Worm (Caenorhabditis elegans) whole organism, mixed stage, embryonic: ENCODE results near the gene dohh-1.

Source experiments
- M03D4.4 ChIP-seq: sonication (generic microtip); optimal IDR thresholded peaks from 2 replicates; lab custom pipeline; 2017; ENCODE audit warnings: mild to moderate bottlenecking, missing genetic modification characterization, missing compliant biosample characterization
- bed-3 ChIP-seq: fragments of 200-800 bp; sonication (Bioruptor generic); optimal IDR thresholded peaks from 3 replicates; lab custom pipeline; 2018; ENCODE audit warnings: mild to moderate bottlenecking, missing genetic modification characterization, moderate library complexity, missing compliant biosample characterization
- blmp-1 ChIP-seq: fragments of 150-350 bp; optimal IDR thresholded peaks from 2 replicates; lab custom pipeline; 2014; ENCODE audit warnings: missing biosample characterization, missing genetic modification characterization
- ceh-83 ChIP-seq: fragments of 200-800 bp; sonication (Bioruptor generic); optimal IDR thresholded peaks from 2 replicates; lab custom pipeline; 2018; ENCODE audit warnings: mild to moderate bottlenecking, missing genetic modification characterization, missing compliant biosample characterization
- ces-1 ChIP-seq: fragments of 150-350 bp; optimal IDR thresholded peaks from 2 replicates; lab custom pipeline; 2014; ENCODE audit warnings: missing biosample characterization, missing genetic modification reagents, missing genetic modification characterization
- cnd-1 ChIP-seq: fragments of 200-800 bp; sonication (Bioruptor generic); optimal IDR thresholded peaks from 2 replicates; lab custom pipeline; 2018; ENCODE audit warnings: mild to moderate bottlenecking, missing genetic modification characterization, missing compliant biosample characterization
- drap-1 ChIP-seq: fragments of 200-800 bp; sonication (Bioruptor generic); optimal IDR thresholded peaks from 3 replicates; lab custom pipeline; 2018; ENCODE audit warnings: mild to moderate bottlenecking, missing genetic modification characterization, missing compliant biosample characterization
- elt-1 ChIP-seq: sonication (generic microtip); optimal IDR thresholded peaks from 2 replicates; lab custom pipeline; 2017; ENCODE audit warnings: missing genetic modification characterization, mild to moderate bottlenecking, missing compliant biosample characterization, antibody characterized with exemption, moderate library complexity, borderline replicate concordance; ENCODE audit not compliant: insufficient read depth
- elt-3 ChIP-seq: fragments of 150-350 bp; optimal IDR thresholded peaks from 2 replicates; lab custom pipeline; 2014; ENCODE audit warnings: missing biosample characterization, missing genetic modification characterization
- flh-1 ChIP-seq: fragments of 200-800 bp; sonication (Bioruptor generic); optimal IDR thresholded peaks from 2 replicates; lab custom pipeline; 2018; ENCODE audit warnings: mild to moderate bottlenecking, missing genetic modification characterization, moderate library complexity, missing compliant biosample characterization
- ham-2 ChIP-seq: fragments of 200-800 bp; sonication (Bioruptor generic); optimal IDR thresholded peaks from 2 replicates; lab custom pipeline; 2018; ENCODE audit warnings: mild to moderate bottlenecking, missing genetic modification characterization, missing compliant biosample characterization
- lin-13 ChIP-seq: fragments of 150-350 bp; optimal IDR thresholded peaks from 2 replicates; lab custom pipeline; 2014; ENCODE audit warnings: missing biosample characterization, missing genetic modification characterization
- lin-32 ChIP-seq: fragments of 200-800 bp; sonication (Bioruptor generic); optimal IDR thresholded peaks from 2 replicates; lab custom pipeline; 2018; ENCODE audit warnings: mild to moderate bottlenecking, missing genetic modification characterization, missing compliant biosample characterization
- lsy-2 ChIP-seq: fragments of 150-350 bp; optimal IDR thresholded peaks from 2 replicates; lab custom pipeline; 2014; ENCODE audit warnings: missing biosample characterization, missing genetic modification characterization
- mep-1 ChIP-seq: fragments of 150-350 bp; optimal IDR thresholded peaks from 2 replicates; lab custom pipeline; 2017; ENCODE audit warnings: missing biosample characterization, missing genetic modification reagents, missing genetic modification characterization, inconsistent platforms
- mls-2 ChIP-seq: sonication (generic microtip); optimal IDR thresholded peaks from 2 replicates; lab custom pipeline; 2016; ENCODE audit warnings: mild to moderate bottlenecking, missing genetic modification characterization, moderate library complexity, missing compliant biosample characterization
- nhr-12 ChIP-seq: fragments of 150-350 bp; optimal IDR thresholded peaks from 2 replicates; lab custom pipeline; 2014; ENCODE audit warnings: missing biosample characterization, missing genetic modification characterization
- nhr-2 ChIP-seq: fragments of 150-350 bp; optimal IDR thresholded peaks from 2 replicates; lab custom pipeline; 2014; ENCODE audit warnings: missing biosample characterization, missing genetic modification characterization
- nhr-237 ChIP-seq: fragments of 150-350 bp; optimal IDR thresholded peaks from 2 replicates; lab custom pipeline; 2014; ENCODE audit warnings: missing biosample characterization, missing genetic modification characterization
- nhr-28 ChIP-seq: fragments of 150-350 bp; optimal IDR thresholded peaks from 2 replicates; lab custom pipeline; 2014; ENCODE audit warnings: missing biosample characterization, missing genetic modification characterization
- pha-4 ChIP-seq: fragments of 150-350 bp; optimal IDR thresholded peaks from 2 replicates; lab custom pipeline; 2018; ENCODE audit warnings: missing biosample characterization, missing genetic modification reagents, missing genetic modification characterization
- sem-2 ChIP-seq: fragments of 200-800 bp; sonication (Bioruptor generic); optimal IDR thresholded peaks from 2 replicates; lab custom pipeline; 2018; ENCODE audit warnings: mild to moderate bottlenecking, missing genetic modification characterization, missing compliant biosample characterization
- snpc-4 ChIP-seq: fragments of 150-350 bp; optimal IDR thresholded peaks from 2 replicates; lab custom pipeline; 2014; ENCODE audit warnings: missing biosample characterization, missing genetic modification characterization
- sptf-1 ChIP-seq: sonication (generic microtip); optimal IDR thresholded peaks from 2 replicates; lab custom pipeline; 2017; ENCODE audit warnings: mild to moderate bottlenecking, missing genetic modification characterization, moderate library complexity, missing compliant biosample characterization
- unc-120 ChIP-seq: sonication (generic microtip); optimal IDR thresholded peaks from 2 replicates; lab custom pipeline; 2017; ENCODE audit warnings: missing genetic modification characterization, missing compliant biosample characterization; ENCODE audit not compliant: poor library complexity, severe bottlenecking
- unc-39 ChIP-seq: fragments of 150-350 bp; optimal IDR thresholded peaks from 2 replicates; lab custom pipeline; 2014; ENCODE audit warnings: missing biosample characterization, missing genetic modification characterization
- unc-62 ChIP-seq: fragments of 150-350 bp; optimal IDR thresholded peaks from 2 replicates; lab custom pipeline; 2014; ENCODE audit warnings: missing biosample characterization, missing genetic modification reagents, missing genetic modification characterization
- zip-8 ChIP-seq: fragments of 150-350 bp; optimal IDR thresholded peaks from 2 replicates; lab custom pipeline; 2014; ENCODE audit warnings: missing biosample characterization, missing genetic modification characterization
- ztf-11 ChIP-seq: fragments of 150-350 bp; optimal IDR thresholded peaks from 2 replicates; lab custom pipeline; 2014; ENCODE audit warnings: missing biosample characterization, missing genetic modification characterization

Gene dohh-1

DNA sequence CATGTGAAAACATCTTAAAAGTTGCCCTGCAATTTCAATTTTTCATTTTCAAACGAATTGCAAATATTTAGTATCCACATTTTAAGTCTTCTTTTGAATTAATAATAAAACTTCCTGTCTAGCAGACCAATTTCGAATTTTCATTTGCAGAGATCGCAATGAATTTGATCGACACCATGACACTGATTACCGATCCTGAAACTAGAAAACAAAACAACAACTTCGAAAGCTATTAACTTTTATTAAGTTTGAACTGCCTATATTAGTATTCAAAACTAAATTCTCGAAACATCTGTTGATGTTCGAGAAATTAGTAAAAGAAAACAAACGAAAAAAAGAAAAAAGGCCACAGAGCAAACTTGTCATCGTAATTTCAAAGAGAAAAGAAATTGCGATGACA is 5.6 kb upstream of the dohh-1 start:
- TF ChIP-seq lsy-2 (no peak), mls-2 (no peak), elt-3 (no peak), ceh-83 (GFP tag; lab: Kevin White, UChicago) (no peak), unc-62 (GFP tag; lab: Kevin White, UChicago) (no peak), flh-1 (GFP tag; lab: Kevin White, UChicago) (no peak), nhr-237 (tag; lab: Kevin White, UChicago) (no peak), drap-1 (GFP tag; lab: Kevin White, UChicago) (no peak), lin-13 (no peak), bed-3 (GFP tag; lab: Kevin White, UChicago) (no peak), sem-2 (no peak), unc-39 (tag; lab: Kevin White, UChicago) (no peak), pha-4 (tag; lab: Kevin White, UChicago) (no peak)
- TF ChIP-seq, all 35 proteins: peak for 0

DNA sequence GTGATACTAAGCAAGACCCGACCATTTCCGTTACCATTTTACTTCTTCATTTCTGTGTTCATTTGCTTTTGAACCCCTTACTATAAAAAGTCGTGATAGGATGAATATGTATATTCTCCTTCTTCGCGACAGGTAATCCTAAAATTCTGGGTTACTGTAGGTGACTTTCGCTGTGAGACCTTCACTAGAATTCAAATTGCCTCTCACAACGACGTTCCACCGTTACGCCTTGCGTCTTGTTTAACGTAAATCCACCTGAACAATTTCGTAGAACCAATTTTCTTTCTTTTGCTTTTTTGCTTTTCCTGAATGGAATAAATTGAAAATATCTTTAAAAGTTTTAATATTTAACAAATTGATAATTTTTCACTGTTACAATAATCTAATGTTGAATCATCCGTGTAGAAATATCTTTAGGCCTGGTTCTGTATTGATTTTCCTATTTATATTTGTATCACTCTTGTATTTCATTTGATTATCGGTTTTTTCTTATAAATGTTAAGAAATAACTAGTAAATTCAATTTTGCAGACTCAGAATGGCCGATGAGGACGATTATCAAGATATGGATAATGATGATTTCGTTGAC is 818 bp upstream of the dohh-1 start, which contains the start of gene rpb-6:
rpb-6 (plus strand) TSS at position 538 of the 588 bp plus-strand sequence.
- peak; percentile 9 for TF ChIP-seq lin-13
- no peak for TF ChIP-seq ztf-11 (tag; lab: Kevin White, UChicago)
- peak; percentile 70 for TF ChIP-seq lsy-2

DNA sequence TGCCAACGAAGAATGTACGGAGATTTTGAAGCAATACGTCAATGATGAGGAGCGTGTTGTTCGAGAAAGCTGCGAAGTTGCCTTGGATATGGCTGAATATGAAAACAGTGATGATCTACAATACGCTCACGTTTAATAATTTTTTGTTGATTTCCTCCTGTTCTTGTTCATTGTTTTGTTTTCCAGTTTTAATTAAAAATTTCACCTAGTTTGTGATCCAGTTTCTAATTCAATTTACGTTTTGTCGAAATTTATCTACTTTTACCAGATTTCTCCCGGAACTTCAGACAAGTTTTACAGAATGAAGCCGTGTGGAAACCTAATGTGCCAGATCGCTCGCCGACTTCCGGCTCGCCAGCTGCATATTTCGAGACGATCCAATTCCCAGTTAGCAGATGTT is 1.1 kb downstream of the dohh-1 start, which contains the start of gene dap-3:
dap-3 (plus strand) TSS at position 301 of the 400 bp plus-strand sequence.
- TF ChIP-seq pha-4 (tag; lab: Kevin White, UChicago) (no peak), nhr-12 (no peak), elt-3 (no peak), nhr-28 (tag; lab: Kevin White, UChicago) (no peak), unc-39 (tag; lab: Kevin White, UChicago) (no peak), ceh-83 (GFP tag; lab: Kevin White, UChicago) (no peak), mep-1 (tag; lab: Kevin White, UChicago) (no peak), mls-2 (no peak), ces-1 (GFP tag; lab: Kevin White, UChicago) (no peak), cnd-1 (tag; lab: Kevin White, UChicago) (no peak), flh-1 (GFP tag; lab: Kevin White, UChicago) (no peak), sem-2 (no peak)

DNA sequence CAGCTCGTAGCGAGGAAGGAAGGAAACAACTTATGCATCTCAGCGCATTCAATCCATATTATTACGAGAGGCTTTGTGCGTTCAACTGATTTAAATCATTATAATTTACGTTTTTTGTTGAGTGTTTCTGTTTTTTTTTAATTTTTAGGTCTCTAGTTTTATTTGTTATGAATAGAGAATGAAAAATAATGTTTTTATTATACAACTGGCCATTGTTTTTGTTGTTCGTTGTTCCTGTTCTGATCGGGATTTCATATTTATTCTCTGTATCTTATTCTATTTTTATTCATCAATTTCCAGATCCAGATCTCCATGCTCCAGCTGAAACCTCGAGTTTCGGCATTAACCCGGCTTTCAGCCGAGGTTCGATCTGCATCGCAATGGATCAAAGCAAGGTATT is 2.6 kb downstream of the dohh-1 start, which contains the start of gene mrps-22:
mrps-22 (plus strand) TSS at position 301 of the 400 bp plus-strand sequence.
- TF ChIP-seq lin-32 (GFP tag; lab: Kevin White, UChicago) (no peak), unc-62 (GFP tag; lab: Kevin White, UChicago) (no peak), cnd-1 (tag; lab: Kevin White, UChicago) (no peak), zip-8 (tag; lab: Kevin White, UChicago) (no peak), unc-39 (tag; lab: Kevin White, UChicago) (no peak), nhr-2 (tag; lab: Kevin White, UChicago) (no peak), elt-3 (no peak), mls-2 (no peak), sptf-1 (no peak), ham-2 (no peak), drap-1 (GFP tag; lab: Kevin White, UChicago) (no peak)

DNA sequence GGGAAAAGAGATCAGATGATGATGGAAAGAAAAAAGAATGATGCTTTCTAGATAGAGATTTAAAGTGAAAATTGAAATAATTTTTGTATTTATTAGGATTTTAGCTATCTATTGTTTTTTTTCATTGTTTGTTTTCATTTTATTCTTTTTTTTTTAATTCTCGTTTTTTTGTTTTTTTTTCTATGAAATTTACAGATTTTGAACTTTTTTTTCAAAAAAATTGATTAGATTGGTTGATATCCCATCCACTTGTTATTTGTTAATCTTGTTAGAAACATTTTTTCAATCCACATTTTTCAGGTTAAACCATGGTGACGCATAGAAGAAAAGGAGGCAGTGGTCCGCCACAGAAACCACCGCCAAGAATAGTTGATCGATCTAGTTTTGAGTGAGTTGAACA is 4.3 kb downstream of the dohh-1 start, which contains the start of gene algn-9:
algn-9 (plus strand) TSS at position 301 of the 400 bp plus-strand sequence.
- TF ChIP-seq elt-1 (tag; lab: Kevin White, UChicago) = no peak
- TF ChIP-seq unc-120 (tag; lab: Kevin White, UChicago) = no peak
- TF ChIP-seq nhr-12 = no peak
- no peak for TF ChIP-seq ceh-83 (GFP tag; lab: Kevin White, UChicago)
- TF ChIP-seq snpc-4 (tag; lab: Kevin White, UChicago) = no peak
- TF ChIP-seq lin-32 (GFP tag; lab: Kevin White, UChicago) = no peak
- TF ChIP-seq lin-13 = no peak
- no peak for TF ChIP-seq mep-1 (tag; lab: Kevin White, UChicago)

DNA sequence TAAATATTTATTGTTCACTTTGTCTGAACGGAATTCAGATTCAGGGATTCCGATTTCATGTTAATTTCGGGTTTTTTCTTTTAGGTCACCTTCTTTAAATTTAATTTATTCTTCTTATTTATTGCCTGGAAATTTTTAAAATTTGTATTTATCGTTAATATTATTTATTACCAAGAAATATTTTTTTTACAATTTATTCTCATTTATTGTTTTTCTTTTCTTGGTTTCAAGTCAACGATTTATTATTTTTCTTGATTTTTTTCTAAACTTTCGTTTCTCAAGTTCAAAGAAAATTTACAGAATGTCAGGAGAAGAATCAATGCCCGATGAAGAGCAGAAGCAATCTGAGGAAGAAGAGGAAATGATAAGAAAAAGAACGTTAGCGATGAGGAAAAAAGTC is 8.0 kb downstream of the dohh-1 start, which contains the start of gene crn-3:
crn-3 (plus strand) TSS at position 301 of the 400 bp plus-strand sequence.
- TF ChIP-seq blmp-1 (tag; lab: Kevin White, UChicago) (no peak), mep-1 (tag; lab: Kevin White, UChicago) (no peak), M03D4.4 (tag; lab: Kevin White, UChicago) (no peak)
- TF ChIP-seq, all 35 proteins: peak for 0
